Fruit fly (Drosophila melanogaster): ENCODE results near the gene Met.

The Met gene

dm6 chrX:11615652-11616495 lies at the start of gene Met, which contains the start of gene RPA3:
Gene Met, plus strand, starts transcription at chrX:11616124.
Gene RPA3, minus strand, starts transcription at chrX:11615840.
- peak; percentile 6 for TF ChIP-seq CG34367 (tag; optimal IDR thresholded peaks at IDR 0.05)
- TF ChIP-seq Pif1B (GFP tag; optimal IDR thresholded peaks at IDR 0.05) = no peak

- TF ChIP-seq CG34367 (tag; optimal IDR thresholded peaks at IDR 0.05) (no peak), CG8159 (tag; optimal IDR thresholded peaks at IDR 0.05) (peak; percentile 29), Pif1A (GFP tag; optimal IDR thresholded peaks at IDR 0.05) (no peak), EcR (GFP tag; optimal IDR thresholded peaks at IDR 0.05) (peak; percentile 13), gl (tag; optimal IDR thresholded peaks at IDR 0.05) (peak; percentile 16), CG9948 (tag; optimal IDR thresholded peaks at IDR 0.05) (no peak), Snoo (tag; optimal IDR thresholded peaks at IDR 0.05) (peak; percentile 30), CG10348 (GFP tag; IDR thresholded peaks at IDR 0.05) (no peak), CG8301 (tag; optimal IDR thresholded peaks at IDR 0.05) (peak; percentile 28), Pif1B (GFP tag; optimal IDR thresholded peaks at IDR 0.05) (no peak), CG13204 (GFP tag; optimal IDR thresholded peaks at IDR 0.05) (no peak), CG32121 (GFP tag; IDR thresholded peaks at IDR 0.05) (no peak), D1 (tag; optimal IDR thresholded peaks at IDR 0.05) (no peak), CG4496 (GFP tag; IDR thresholded peaks at IDR 0.05) (peak; percentile 35; the same call in 1 of the 3 replicates), rn (GFP tag; IDR thresholded peaks at IDR 0.05) (no peak), CG15710 (tag; optimal IDR thresholded peaks at IDR 0.05) (peak; percentile 34), fd96Ca (GFP tag; IDR thresholded peaks at IDR 0.05) (no peak), CG12605 (GFP tag; IDR thresholded peaks at IDR 0.05) (peak; percentile 52)
Measured at dm6 chrX:11569956-11570695, 45.8 kb upstream of the Met start, which contains the start of the genes Polr2A and CG11699. Gene Polr2A, minus strand, starts transcription at chrX:11570326. Gene CG11699, plus strand, starts transcription at chrX:11570621.

DNA sequence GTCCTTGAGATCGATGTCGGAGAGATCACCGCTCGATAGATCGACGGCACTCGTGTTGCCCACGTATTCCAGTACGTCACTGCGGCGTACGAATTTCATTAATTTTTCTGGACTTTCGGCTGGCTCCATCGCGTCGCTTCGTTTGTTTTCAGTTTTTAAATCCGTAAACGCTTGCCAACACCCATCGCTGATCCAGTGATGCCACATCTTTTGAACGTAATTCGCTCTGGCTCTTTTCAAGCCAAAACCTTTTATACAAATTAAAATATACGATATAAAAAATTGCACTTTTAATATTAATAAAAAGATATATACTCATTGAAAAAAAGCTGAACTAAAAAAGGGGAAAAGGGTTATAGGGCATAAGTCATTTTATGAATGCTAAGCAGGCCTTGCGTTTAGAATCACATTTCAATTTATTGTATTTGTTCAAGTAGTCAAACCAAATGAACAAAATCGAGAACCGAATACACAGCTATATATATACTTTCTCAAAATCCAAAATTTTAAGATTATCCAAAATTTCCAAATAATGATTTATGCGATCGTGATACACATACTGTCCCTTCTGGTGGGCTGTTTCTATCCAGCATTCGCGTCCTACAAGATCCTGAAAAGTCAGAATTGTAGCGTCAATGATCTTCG lies 43.5 kb upstream of the Met start, which contains the start of the genes Kmn1 and Reepl1:
Gene Kmn1, minus strand, starts transcription at position 173 of the 645 bp plus-strand sequence.
Gene Reepl1, plus strand, starts transcription at position 438 of the 645 bp plus-strand sequence.
- TF ChIP-seq CG15710 (tag; optimal IDR thresholded peaks at IDR 0.05) (no peak), CG34367 (tag; optimal IDR thresholded peaks at IDR 0.05) (no peak), Pif1B (GFP tag; optimal IDR thresholded peaks at IDR 0.05) (no peak), D1 (tag; optimal IDR thresholded peaks at IDR 0.05) (no peak), CG14655 (GFP tag; optimal IDR thresholded peaks at IDR 0.05) (no peak), CG17806 (tag; optimal IDR thresholded peaks at IDR 0.05) (no peak), CG8159 (tag; optimal IDR thresholded peaks at IDR 0.05) (no peak), rn (GFP tag; IDR thresholded peaks at IDR 0.05) (no peak), Pif1A (GFP tag; optimal IDR thresholded peaks at IDR 0.05) (no peak), Snoo (tag; optimal IDR thresholded peaks at IDR 0.05) (no peak), CG8301 (tag; optimal IDR thresholded peaks at IDR 0.05) (no peak), CG10348 (GFP tag; IDR thresholded peaks at IDR 0.05) (no peak), EcR (GFP tag; optimal IDR thresholded peaks at IDR 0.05) (no peak), CG12605 (GFP tag; IDR thresholded peaks at IDR 0.05) (no peak), CG4496 (GFP tag; IDR thresholded peaks at IDR 0.05) (no peak), CG32121 (GFP tag; IDR thresholded peaks at IDR 0.05) (no peak), CG9948 (tag; optimal IDR thresholded peaks at IDR 0.05) (no peak), fd96Ca (GFP tag; IDR thresholded peaks at IDR 0.05) (no peak), CG13204 (GFP tag; optimal IDR thresholded peaks at IDR 0.05) (no peak)

- TF ChIP-seq CG10348 (GFP tag; IDR thresholded peaks at IDR 0.05) = no peak
- no peak for TF ChIP-seq CG15710 (tag; optimal IDR thresholded peaks at IDR 0.05)
Measured at dm6 chrX:11573529-11573928, 42.4 kb upstream of the Met start, which contains the start of gene CG11696. Gene CG11696, plus strand, starts transcription at chrX:11573731.

DNA sequence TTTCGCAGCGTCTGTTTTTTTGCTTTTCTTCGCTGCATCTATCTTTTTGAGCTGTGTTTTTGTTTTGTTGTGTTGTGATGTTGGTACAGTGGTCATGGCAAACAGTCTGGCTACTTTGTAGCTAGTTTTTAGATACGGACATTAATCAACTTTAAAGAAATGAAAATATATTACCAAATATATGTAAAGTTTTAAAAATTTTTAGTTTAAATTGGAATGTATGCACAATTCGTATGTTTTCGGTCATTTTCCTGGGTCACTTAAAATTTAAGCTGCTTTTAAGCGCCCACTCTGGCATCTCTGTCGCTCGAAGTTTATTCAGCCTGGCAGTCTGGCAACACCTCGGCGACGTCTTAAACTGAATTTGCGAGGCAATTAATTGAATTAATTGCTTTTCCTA lies 39.4 kb upstream of the Met start, which contains the start of gene CG11695:
Gene CG11695, plus strand, starts transcription at position 344 of the 400 bp plus-strand sequence.
- TF ChIP-seq fd96Ca (GFP tag; IDR thresholded peaks at IDR 0.05) (peak; percentile 47; the same call in 1 of the 3 replicates), gl (tag; optimal IDR thresholded peaks at IDR 0.05) (peak; percentile 55), D1 (tag; optimal IDR thresholded peaks at IDR 0.05) (no peak), CG14655 (GFP tag; optimal IDR thresholded peaks at IDR 0.05) (no peak), rn (GFP tag; IDR thresholded peaks at IDR 0.05) (0 out of 2 replicates have a peak, but pooled peaks have one; percentile 9), CG9948 (tag; optimal IDR thresholded peaks at IDR 0.05) (peak; percentile 51), Ets98B (GFP tag; IDR thresholded peaks at IDR 0.05) (peak; percentile 49), Snoo (tag; optimal IDR thresholded peaks at IDR 0.05) (peak; percentile 59), CG13204 (GFP tag; optimal IDR thresholded peaks at IDR 0.05) (no peak), CG10348 (GFP tag; IDR thresholded peaks at IDR 0.05) (0 out of 2 replicates have a peak, but pooled peaks have one; percentile 23), CG32121 (GFP tag; IDR thresholded peaks at IDR 0.05) (peak; percentile 41; the same call in 1 of the 2 replicates), CG17806 (tag; optimal IDR thresholded peaks at IDR 0.05) (peak; percentile 49), EcR (GFP tag; optimal IDR thresholded peaks at IDR 0.05) (peak; percentile 2), Pif1B (GFP tag; optimal IDR thresholded peaks at IDR 0.05) (no peak), Pif1A (GFP tag; optimal IDR thresholded peaks at IDR 0.05) (no peak), CG8159 (tag; optimal IDR thresholded peaks at IDR 0.05) (peak; percentile 74), CG8301 (tag; optimal IDR thresholded peaks at IDR 0.05) (peak; percentile 58), CG15710 (tag; optimal IDR thresholded peaks at IDR 0.05) (peak; percentile 78), CG34367 (tag; optimal IDR thresholded peaks at IDR 0.05) (peak; percentile 58), CG12605 (GFP tag; IDR thresholded peaks at IDR 0.05) (peak; percentile 27; the same call in 1 of the 2 replicates), CG4496 (GFP tag; IDR thresholded peaks at IDR 0.05) (peak; percentile 77; the same call in 2 of the 3 replicates)
